Worm (Caenorhabditis elegans): ENCODE data around the gene C06E4.3.

Gene C06E4.3

ce11 chrIV:7310842-7311241, 50.2 kb downstream of the C06E4.3 start:
- TF ChIP-seq hmg-4 (GFP tag; optimal IDR thresholded peaks at IDR 0.05) (no peak), ceh-13 (GFP tag; optimal IDR thresholded peaks at IDR 0.05) (no peak), tbx-37 (GFP tag; conservative IDR thresholded peaks at IDR 0.05) (no peak), ets-7 (tag; optimal IDR thresholded peaks at IDR 0.05) (no peak), aly-1 (tag; optimal IDR thresholded peaks at IDR 0.05) (no peak), hnd-1 (tag; optimal IDR thresholded peaks at IDR 0.05) (no peak), flt-1 (GFP tag; IDR thresholded peaks at IDR 0.05) (no peak), ceh-36 (tag; optimal IDR thresholded peaks at IDR 0.05) (no peak), scrt-1 (GFP tag; IDR thresholded peaks at IDR 0.05) (no peak), sea-1 (GFP tag; conservative IDR thresholded peaks at IDR 0.05) (no peak), F13C5.2 (tag; optimal IDR thresholded peaks at IDR 0.05) (no peak), B0310.2 (tag; optimal IDR thresholded peaks at IDR 0.05) (no peak)

Data from whole organism, early embryonic.